Fruit fly (Drosophila melanogaster) whole organism, prepupa: ENCODE measurements around the gene CG9133.

Experiments
- CG10631 ChIP-seq: fragments of 200-800 bp; sonication (Bioruptor generic); optimal IDR thresholded peaks from 2 replicates; lab custom pipeline; 2016; ENCODE audit warnings: missing biosample characterization, missing genetic modification characterization
- CG11762 ChIP-seq: fragments of 200-800 bp; sonication (Bioruptor generic); optimal IDR thresholded peaks from 3 replicates; lab custom pipeline; 2016; ENCODE audit warnings: missing biosample characterization, missing genetic modification characterization; ENCODE audit not compliant: insufficient read depth
- CG1621 ChIP-seq: fragments of 200-800 bp; sonication (Bioruptor generic); optimal IDR thresholded peaks from 3 replicates; lab custom pipeline; 2018; ENCODE audit warnings: missing biosample characterization, mild to moderate bottlenecking, missing genetic modification characterization
- CG6276 ChIP-seq: fragments of 200-800 bp; sonication (Bioruptor generic); optimal IDR thresholded peaks from 2 replicates; lab custom pipeline; 2017; ENCODE audit warnings: missing biosample characterization, mild to moderate bottlenecking, missing genetic modification characterization
- CG6808 ChIP-seq: fragments of 200-800 bp; sonication (Bioruptor generic); optimal IDR thresholded peaks from 3 replicates; lab custom pipeline; 2017; ENCODE audit warnings: missing biosample characterization, missing genetic modification characterization, mild to moderate bottlenecking, moderate library complexity, missing genetic modification reagents
- CG8319 ChIP-seq: fragments of 200-800 bp; sonication (Bioruptor generic); optimal IDR thresholded peaks from 3 replicates; lab custom pipeline; 2016; ENCODE audit warnings: missing biosample characterization, missing genetic modification characterization
- Sox102F ChIP-seq: fragments of 200-800 bp; sonication (Bioruptor generic); optimal IDR thresholded peaks from 2 replicates; lab custom pipeline; 2016; ENCODE audit warnings: missing biosample characterization, mild to moderate bottlenecking, missing genetic modification characterization
- Sox14 ChIP-seq: fragments of 200-800 bp; sonication (Bioruptor generic); optimal IDR thresholded peaks from 3 replicates; lab custom pipeline; 2016; ENCODE audit warnings: missing biosample characterization, missing genetic modification characterization
- dsx ChIP-seq: fragments of 200-800 bp; optimal IDR thresholded peaks from 3 replicates; lab custom pipeline; 2019; ENCODE audit warnings: missing biosample characterization, mild to moderate bottlenecking, missing genetic modification characterization, moderate library complexity; ENCODE audit not compliant: poor library complexity, severe bottlenecking
- svp ChIP-seq: fragments of 200-800 bp; sonication (Bioruptor generic); peaks from one replicate; lab custom pipeline; 2016; ENCODE audit warnings: missing biosample characterization, missing genetic modification characterization

- TF ChIP-seq CG1621 (tag; lab: Kevin White, UChicago) = no peak
- no peak for TF ChIP-seq CG6808
- TF ChIP-seq CG10631 (GFP tag; lab: Kevin White, UChicago) = no peak
- TF ChIP-seq CG6276 (GFP tag; lab: Kevin White, UChicago) = no peak
- TF ChIP-seq Sox14 (GFP tag; lab: Kevin White, UChicago) = no peak
- no peak for TF ChIP-seq CG11762 (GFP tag; lab: Kevin White, UChicago)
- no peak for TF ChIP-seq dsx (GFP tag; lab: Kevin White, UChicago)
- no peak for TF ChIP-seq svp (GFP tag; lab: Kevin White, UChicago)
- TF ChIP-seq Sox102F = no peak
- no peak for TF ChIP-seq CG8319 (GFP tag; lab: Kevin White, UChicago)
Measured at dm6 chr3L:1212113-1212512, 39.7 kb upstream of the CG9133 start.
